Fruit fly (Drosophila melanogaster): ENCODE results near the gene Cnx99A.
A peak's percentile ranks its signal among the peaks of the same experiment; 100 is the strongest.

The Cnx99A gene

dm6 chr3R:29311177-29311576 lies 8.3 kb downstream of the Cnx99A start (continued):
- no peak for TF ChIP-seq Mes4 (GFP tag; optimal IDR thresholded peaks at IDR 0.05)
- TF ChIP-seq tin (GFP tag; optimal IDR thresholded peaks at IDR 0.05), result no peak
- TF ChIP-seq CG11247 (GFP tag; IDR thresholded peaks at IDR 0.05), result no peak

dm6 chr3R:29309907-29310306 lies 9.5 kb downstream of the Cnx99A start:
- no peak for TF ChIP-seq ken (GFP tag; IDR thresholded peaks at IDR 0.05)
- no peak for TF ChIP-seq H15 (GFP tag; IDR thresholded peaks at IDR 0.05)
- no peak for TF ChIP-seq Jarid2 (GFP tag; optimal IDR thresholded peaks at IDR 0.05)
- TF ChIP-seq CG17568 (GFP tag; optimal IDR thresholded peaks at IDR 0.05), result no peak
- peak; percentile 36 for TF ChIP-seq gem (tag; optimal IDR thresholded peaks at IDR 0.05)
- no peak for TF ChIP-seq CG9817 (tag; optimal IDR thresholded peaks at IDR 0.05)
- no peak for TF ChIP-seq CG6272 (GFP tag; IDR thresholded peaks at IDR 0.05)
- peak; percentile 1 for TF ChIP-seq phol (tag; optimal IDR thresholded peaks at IDR 0.05)
- no peak for TF ChIP-seq CG7987 (GFP tag; optimal IDR thresholded peaks at IDR 0.05)
- TF ChIP-seq CG8281 (tag; optimal IDR thresholded peaks at IDR 0.05), result no peak
- no peak for TF ChIP-seq CG7357 (GFP tag; IDR thresholded peaks at IDR 0.05)
- TF ChIP-seq lilli (GFP tag; optimal IDR thresholded peaks at IDR 0.05), result no peak
- no peak for TF ChIP-seq sens-2 (GFP tag; IDR thresholded peaks at IDR 0.05)
- no peak for TF ChIP-seq toy (GFP tag; IDR thresholded peaks at IDR 0.05)
- TF ChIP-seq nmo (GFP tag; optimal IDR thresholded peaks at IDR 0.05), result peak; percentile 23
- TF ChIP-seq chn (GFP tag; optimal IDR thresholded peaks at IDR 0.05), result no peak
- TF ChIP-seq CG3726 (GFP tag; IDR thresholded peaks at IDR 0.05), result no peak
- TF ChIP-seq Hr78 (GFP tag; optimal IDR thresholded peaks at IDR 0.05), result no peak
- no peak for TF ChIP-seq CG10209 (GFP tag; optimal IDR thresholded peaks at IDR 0.05)
- no peak for TF ChIP-seq CG11504 (tag; optimal IDR thresholded peaks at IDR 0.05)
- peak in 1 of 3 experiments; percentile 42 for TF ChIP-seq lola (GFP tag; optimal IDR thresholded peaks at IDR 0.05)
- peak; percentile 18 for TF ChIP-seq gsb-n (tag; optimal IDR thresholded peaks at IDR 0.05)
- TF ChIP-seq lov (optimal IDR thresholded peaks at IDR 0.05), result no peak
- 0 out of 3 replicates have a peak, but pooled peaks have one; percentile 14 for TF ChIP-seq lov (GFP tag; IDR thresholded peaks at IDR 0.05)
- TF ChIP-seq dmrt11E (tag; optimal IDR thresholded peaks at IDR 0.05), result peak; percentile 54
- no peak for TF ChIP-seq Ravus (GFP tag; IDR thresholded peaks at IDR 0.05)
- no peak for TF ChIP-seq CG6654 (GFP tag; optimal IDR thresholded peaks at IDR 0.05)
- TF ChIP-seq twi (tag; optimal IDR thresholded peaks at IDR 0.05), result no peak
- no peak for TF ChIP-seq cato (GFP tag; optimal IDR thresholded peaks at IDR 0.05; ENCODE audit: borderline replicate concordance)
- no peak for TF ChIP-seq Six4 (GFP tag; optimal IDR thresholded peaks at IDR 0.05)
- TF ChIP-seq otp (GFP tag; IDR thresholded peaks at IDR 0.05), result no peak
- TF ChIP-seq chinmo (GFP tag; IDR thresholded peaks at IDR 0.05; ENCODE audit: partially characterized antibody), result no peak
- no peak for TF ChIP-seq CG14667 (GFP tag; IDR thresholded peaks at IDR 0.05)
- TF ChIP-seq kni (GFP tag; optimal IDR thresholded peaks at IDR 0.05), result no peak
- peak; percentile 43 for TF ChIP-seq zf30C (GFP tag; optimal IDR thresholded peaks at IDR 0.05)
- TF ChIP-seq CG13624 (GFP tag; optimal IDR thresholded peaks at IDR 0.05), result no peak
- peak; percentile 18 for TF ChIP-seq CG10979 (tag; optimal IDR thresholded peaks at IDR 0.05)
- TF ChIP-seq Xrp1 (GFP tag; IDR thresholded peaks at IDR 0.05), result peak; percentile 61
- TF ChIP-seq H2.0 (GFP tag; IDR thresholded peaks at IDR 0.05), result no peak
- TF ChIP-seq CG4282 (GFP tag; optimal IDR thresholded peaks at IDR 0.05), result no peak
- no peak for TF ChIP-seq Doc3 (GFP tag; IDR thresholded peaks at IDR 0.05; ENCODE audit: partially characterized antibody)
- no peak for TF ChIP-seq Atf-2 (GFP tag; optimal IDR thresholded peaks at IDR 0.05)
- TF ChIP-seq NC2α (GFP tag; optimal IDR thresholded peaks at IDR 0.05), result no peak
- no peak for TF ChIP-seq ind (GFP tag; optimal IDR thresholded peaks at IDR 0.05)
- TF ChIP-seq Dip3 (GFP tag; optimal IDR thresholded peaks at IDR 0.05), result no peak
- TF ChIP-seq CG2712 (tag; optimal IDR thresholded peaks at IDR 0.05), result peak; percentile 64
- peak; percentile 11 for TF ChIP-seq D19A (tag; optimal IDR thresholded peaks at IDR 0.05)
